Worm (Caenorhabditis elegans) whole organism, L2 larva: Measurements from ENCODE around the gene dpf-2.

Experiments
- C34F6.9 ChIP-seq: fragments of 150-350 bp; optimal IDR thresholded peaks from 2 replicates; lab custom pipeline; 2014; ENCODE audit warnings: missing biosample characterization, missing genetic modification characterization
- F13H6.1 ChIP-seq: sonication (generic microtip); optimal IDR thresholded peaks from 2 replicates; lab custom pipeline; 2016; ENCODE audit warnings: missing genetic modification characterization, missing compliant biosample characterization
- R02D3.7 ChIP-seq: fragments of 150-350 bp; optimal IDR thresholded peaks from 2 replicates; lab custom pipeline; 2014; ENCODE audit warnings: missing biosample characterization, missing genetic modification characterization
- Y55F3AM.14 ChIP-seq: fragments of 200-800 bp; sonication (Bioruptor generic); optimal IDR thresholded peaks from 2 replicates; lab custom pipeline; 2018; ENCODE audit warnings: mild to moderate bottlenecking, missing genetic modification characterization, missing compliant biosample characterization
- ZK546.5 ChIP-seq: sonication (generic microtip); optimal IDR thresholded peaks from 2 replicates; lab custom pipeline; 2017; ENCODE audit warnings: missing biosample characterization, missing genetic modification characterization
- alr-1 ChIP-seq: fragments of 150-350 bp; optimal IDR thresholded peaks from 2 replicates; lab custom pipeline; 2014; ENCODE audit warnings: missing biosample characterization, missing genetic modification characterization
- aly-2 ChIP-seq: fragments of 150-350 bp; optimal IDR thresholded peaks from 2 replicates; lab custom pipeline; 2014; ENCODE audit warnings: missing biosample characterization, missing genetic modification characterization
- ama-1 ChIP-seq: fragments of 150-350 bp; optimal IDR thresholded peaks from 2 replicates; lab custom pipeline; 2018; ENCODE audit warnings: inconsistent platforms
- blmp-1 ChIP-seq: sonication (generic microtip); optimal IDR thresholded peaks from 2 replicates; lab custom pipeline; 2017; ENCODE audit warnings: missing genetic modification characterization, mild to moderate bottlenecking, missing compliant biosample characterization, antibody characterized with exemption, moderate library complexity; ENCODE audit not compliant: insufficient read depth
- ceh-16 ChIP-seq: fragments of 150-350 bp; optimal IDR thresholded peaks from 2 replicates; lab custom pipeline; 2014; ENCODE audit warnings: missing biosample characterization, missing genetic modification characterization
- ceh-82 ChIP-seq: fragments of 150-350 bp; optimal IDR thresholded peaks from 2 replicates; lab custom pipeline; 2014; ENCODE audit warnings: missing biosample characterization, missing genetic modification characterization
- crh-2 ChIP-seq: sonication (generic microtip); optimal IDR thresholded peaks from 2 replicates; lab custom pipeline; 2017; ENCODE audit warnings: missing biosample characterization, missing genetic modification characterization
- dmd-4 ChIP-seq: sonication (generic microtip); optimal IDR thresholded peaks from 2 replicates; lab custom pipeline; 2017; ENCODE audit warnings: missing biosample characterization, missing genetic modification characterization
- egl-27 ChIP-seq: sonication (generic microtip); optimal IDR thresholded peaks from 3 replicates; lab custom pipeline; 2017; ENCODE audit warnings: missing biosample characterization, missing genetic modification reagents, missing genetic modification characterization
- elt-1 ChIP-seq: fragments of 150-350 bp; optimal IDR thresholded peaks from 2 replicates; lab custom pipeline; 2014; ENCODE audit warnings: missing biosample characterization, missing genetic modification characterization
- elt-3 ChIP-seq: sonication (generic microtip); optimal IDR thresholded peaks from 2 replicates; lab custom pipeline; 2017; ENCODE audit warnings: missing biosample characterization, missing genetic modification characterization
- fos-1 ChIP-seq: fragments of 150-350 bp; optimal IDR thresholded peaks from 2 replicates; lab custom pipeline; 2014; ENCODE audit warnings: missing biosample characterization, missing genetic modification characterization
- gmeb-1 ChIP-seq: fragments of 150-350 bp; optimal IDR thresholded peaks from 2 replicates; lab custom pipeline; 2014; ENCODE audit warnings: missing biosample characterization, missing genetic modification characterization
- lin-11 ChIP-seq: fragments of 150-350 bp; sonication (generic microtip); optimal IDR thresholded peaks from 2 replicates; lab custom pipeline; 2014; ENCODE audit warnings: missing biosample characterization, missing genetic modification characterization, inconsistent platforms, mixed read lengths
- lin-13 ChIP-seq: fragments of 150-350 bp; optimal IDR thresholded peaks from 2 replicates; lab custom pipeline; 2014; ENCODE audit warnings: missing biosample characterization, missing genetic modification reagents, missing genetic modification characterization
- lin-39 ChIP-seq: fragments of 150-350 bp; optimal IDR thresholded peaks from 2 replicates; lab custom pipeline; 2014; ENCODE audit warnings: missing biosample characterization, missing genetic modification reagents, missing genetic modification characterization
- lsy-2 ChIP-seq, 2 experiments: fragments of 150-350 bp in 1 of 2; sonication (generic microtip) in 1 of 2; optimal IDR thresholded peaks; 2 replicates each; lab custom pipeline; 2014 to 2017; ENCODE audit warnings: missing biosample characterization in 2 of 2, missing genetic modification characterization in 2 of 2
- mab-5 ChIP-seq: fragments of 150-350 bp; optimal IDR thresholded peaks from 2 replicates; lab custom pipeline; 2014; ENCODE audit warnings: missing biosample characterization, missing genetic modification characterization
- mbf-1 ChIP-seq: sonication (generic microtip); optimal IDR thresholded peaks from 2 replicates; lab custom pipeline; 2017; ENCODE audit warnings: missing biosample characterization, missing genetic modification characterization
- mdl-1 ChIP-seq, 2 experiments: fragments of 150-350 bp in 1 of 2; sonication (generic microtip) in 1 of 2; optimal IDR thresholded peaks; 2 replicates each; lab custom pipeline; 2017; ENCODE audit warnings: missing biosample characterization in 2 of 2, missing genetic modification characterization in 2 of 2
- nhr-10 ChIP-seq: sonication (generic microtip); optimal IDR thresholded peaks from 2 replicates; lab custom pipeline; 2017; ENCODE audit warnings: missing biosample characterization, missing genetic modification characterization
- nhr-11 ChIP-seq: fragments of 150-350 bp; optimal IDR thresholded peaks from 2 replicates; lab custom pipeline; 2014; ENCODE audit warnings: missing biosample characterization, missing genetic modification characterization
- nhr-12 ChIP-seq: fragments of 150-350 bp; optimal IDR thresholded peaks from 2 replicates; lab custom pipeline; 2014; ENCODE audit warnings: missing biosample characterization, missing genetic modification characterization
- nhr-129 ChIP-seq: fragments of 150-350 bp; optimal IDR thresholded peaks from 2 replicates; lab custom pipeline; 2014; ENCODE audit warnings: missing biosample characterization, missing genetic modification characterization
- nhr-21 ChIP-seq: fragments of 150-350 bp; optimal IDR thresholded peaks from 2 replicates; lab custom pipeline; 2014; ENCODE audit warnings: missing biosample characterization, missing genetic modification characterization
- nhr-23 ChIP-seq: fragments of 150-350 bp; optimal IDR thresholded peaks from 2 replicates; lab custom pipeline; 2014; ENCODE audit warnings: missing biosample characterization, missing genetic modification reagents, missing genetic modification characterization
- nhr-237 ChIP-seq: fragments of 150-350 bp; optimal IDR thresholded peaks from 2 replicates; lab custom pipeline; 2014; ENCODE audit warnings: missing biosample characterization, missing genetic modification characterization
- nhr-25 ChIP-seq: fragments of 150-350 bp; sonication (generic microtip); optimal IDR thresholded peaks from 3 replicates; lab custom pipeline; 2014; ENCODE audit warnings: missing biosample characterization, missing genetic modification characterization
- nhr-6 ChIP-seq: fragments of 150-350 bp; optimal IDR thresholded peaks from 2 replicates; lab custom pipeline; 2014; ENCODE audit warnings: missing biosample characterization, missing genetic modification characterization
- nhr-77 ChIP-seq: fragments of 150-350 bp; optimal IDR thresholded peaks from 2 replicates; lab custom pipeline; 2014; ENCODE audit warnings: missing biosample characterization, missing genetic modification characterization
- peb-1 ChIP-seq: fragments of 150-350 bp; optimal IDR thresholded peaks from 2 replicates; lab custom pipeline; 2014; ENCODE audit warnings: missing biosample characterization, missing genetic modification characterization
- sem-4 ChIP-seq: fragments of 150-350 bp; optimal IDR thresholded peaks from 2 replicates; lab custom pipeline; 2014; ENCODE audit warnings: missing biosample characterization, missing genetic modification reagents, missing genetic modification characterization
- skn-1 ChIP-seq: sonication (generic microtip); optimal IDR thresholded peaks from 2 replicates; lab custom pipeline; 2017; ENCODE audit warnings: missing biosample characterization, missing genetic modification characterization
- sma-3 ChIP-seq: sonication (generic microtip); optimal IDR thresholded peaks from 2 replicates; lab custom pipeline; 2016; ENCODE audit warnings: missing genetic modification reagents, missing genetic modification characterization, missing compliant biosample characterization
- sma-9 ChIP-seq, 2 experiments: fragments of 150-350 bp in 1 of 2; sonication (generic microtip) in 1 of 2; optimal IDR thresholded peaks; 2 replicates each; lab custom pipeline; 2014 to 2016; ENCODE audit warnings: missing genetic modification characterization in 2 of 2, mild to moderate bottlenecking in 1 of 2, missing biosample characterization in 1 of 2, missing compliant biosample characterization in 1 of 2, missing genetic modification reagents in 1 of 2, moderate library complexity in 1 of 2
- snpc-4 ChIP-seq: fragments of 150-350 bp; optimal IDR thresholded peaks from 2 replicates; lab custom pipeline; 2014; ENCODE audit warnings: missing biosample characterization, missing genetic modification characterization
- unc-39 ChIP-seq: fragments of 150-350 bp; optimal IDR thresholded peaks from 2 replicates; lab custom pipeline; 2014; ENCODE audit warnings: missing biosample characterization, missing genetic modification characterization
- unc-55 ChIP-seq: fragments of 150-350 bp; sonication (generic microtip); optimal IDR thresholded peaks from 3 replicates; lab custom pipeline; 2014; ENCODE audit warnings: missing biosample characterization, missing genetic modification reagents, missing genetic modification characterization
- unc-62 ChIP-seq: fragments of 150-350 bp; optimal IDR thresholded peaks from 2 replicates; lab custom pipeline; 2014; ENCODE audit warnings: missing biosample characterization, missing genetic modification reagents, missing genetic modification characterization
- zag-1 ChIP-seq: fragments of 150-350 bp; optimal IDR thresholded peaks from 2 replicates; lab custom pipeline; 2014; ENCODE audit warnings: missing biosample characterization, missing genetic modification characterization
- ztf-1 ChIP-seq: fragments of 200-800 bp; sonication (Bioruptor generic); conservative IDR thresholded peaks from 2 replicates; pipeline ENCODE4 v1.3.6; 2022; ENCODE audit warnings: missing genetic modification characterization, missing compliant biosample characterization
- ztf-11 ChIP-seq: sonication (generic microtip); optimal IDR thresholded peaks from 2 replicates; lab custom pipeline; 2017; ENCODE audit warnings: missing biosample characterization, missing genetic modification characterization
- ztf-4 ChIP-seq: fragments of 150-350 bp; optimal IDR thresholded peaks from 2 replicates; lab custom pipeline; 2014; ENCODE audit warnings: missing biosample characterization, missing genetic modification characterization

The dpf-2 gene

ce11 chrX:14851904-14852303, 20.3 kb downstream of the dpf-2 start:
- TF ChIP-seq snpc-4 (tag; lab: Kevin White, UChicago) (no peak), aly-2 (tag; lab: Kevin White, UChicago) (no peak), C34F6.9 (tag; lab: Kevin White, UChicago) (no peak), fos-1 (tag; lab: Kevin White, UChicago) (no peak), lsy-2 (tag; optimal IDR thresholded peaks at IDR 0.05; lab: Kevin White, UChicago) (no peak), ceh-16 (tag; lab: Kevin White, UChicago) (no peak), elt-3 (no peak), ama-1 (lab: Kevin White, UChicago) (no peak), lin-39 (no peak), nhr-21 (no peak)

DNA sequence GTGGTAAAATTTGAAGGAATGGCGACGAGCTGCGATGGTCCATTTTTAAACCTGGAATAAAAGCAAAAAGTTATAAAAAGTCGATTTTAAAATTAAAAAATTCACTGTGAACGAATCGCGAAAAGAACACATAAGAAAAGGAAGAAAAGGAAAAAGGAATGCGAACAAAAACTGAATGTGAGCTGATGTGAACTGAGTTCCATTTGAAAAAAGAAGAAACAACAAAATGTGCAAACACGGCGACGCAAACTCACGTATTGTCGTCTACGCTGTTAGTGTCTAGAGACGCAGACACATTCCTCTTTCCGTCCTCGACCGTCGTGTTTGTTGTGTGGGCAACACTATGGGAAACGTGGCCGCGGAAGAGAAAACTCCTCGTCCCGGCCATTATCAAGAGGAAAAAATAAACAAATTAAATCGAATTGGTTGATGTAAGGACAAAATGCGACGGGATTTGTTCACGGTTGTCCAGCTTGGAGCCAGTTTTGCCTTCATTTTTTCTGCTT, 22.1 kb downstream of the dpf-2 start, which contains the start of the genes C27C12.1 and C27C12.4:
Gene C27C12.1 (minus strand): TSS at position 51 of the 506 bp plus-strand sequence.
Gene C27C12.4 (plus strand): TSS at position 375 of the 506 bp plus-strand sequence.
- TF ChIP-seq sma-9 (GFP tag; optimal IDR thresholded peaks at IDR 0.05; lab: Kevin White, UChicago) (peak; percentile 90), sma-9 (tag; optimal IDR thresholded peaks at IDR 0.05; lab: Kevin White, UChicago) (no peak), egl-27 (peak; percentile 79), ztf-11 (no peak), lin-39 (no peak), lsy-2 (tag; optimal IDR thresholded peaks at IDR 0.05; lab: Kevin White, UChicago) (peak; percentile 64 to 89), F13H6.1 (tag; lab: Kevin White, UChicago) (peak; percentile 92), peb-1 (tag; lab: Kevin White, UChicago) (no peak), gmeb-1 (tag; lab: Kevin White, UChicago) (peak; percentile 83), dmd-4 (tag; lab: Kevin White, UChicago) (no peak), nhr-237 (tag; lab: Kevin White, UChicago) (no peak), alr-1 (tag; lab: Kevin White, UChicago) (no peak), nhr-77 (tag; lab: Kevin White, UChicago) (peak; percentile 43), unc-62 (GFP tag; lab: Kevin White, UChicago) (no peak), ama-1 (lab: Kevin White, UChicago) (no peak), sma-3 (GFP tag; lab: Kevin White, UChicago) (peak; percentile 87), elt-3 (no peak), R02D3.7 (tag; lab: Kevin White, UChicago) (peak; percentile 11), ceh-16 (tag; lab: Kevin White, UChicago) (peak; percentile 73), Y55F3AM.14 (GFP tag; lab: Kevin White, UChicago) (peak; percentile 44), ztf-4 (tag; lab: Kevin White, UChicago) (peak; percentile 89), nhr-21 (peak; percentile 85), unc-55 (GFP tag; lab: Kevin White, UChicago) (peak; percentile 96), ztf-1 (GFP tag; lab: Robert Waterston, UW) (no peak), zag-1 (peak; percentile 81), ceh-82 (tag; lab: Kevin White, UChicago) (peak; percentile 36), nhr-10 (tag; lab: Kevin White, UChicago) (no peak), blmp-1 (tag; lab: Kevin White, UChicago) (peak; percentile 69), nhr-12 (tag; lab: Kevin White, UChicago) (no peak), elt-1 (tag; lab: Kevin White, UChicago) (no peak), snpc-4 (tag; lab: Kevin White, UChicago) (peak; percentile 70), mab-5 (tag; lab: Kevin White, UChicago) (peak; percentile 82), nhr-23 (tag; lab: Kevin White, UChicago) (no peak), ZK546.5 (tag; lab: Kevin White, UChicago) (no peak), nhr-6 (tag; lab: Kevin White, UChicago) (peak; percentile 70), nhr-11 (tag; lab: Kevin White, UChicago) (no peak), unc-39 (no peak), aly-2 (tag; lab: Kevin White, UChicago) (no peak), nhr-25 (tag; lab: Kevin White, UChicago) (no peak), mbf-1 (no peak), mdl-1 (tag; optimal IDR thresholded peaks at IDR 0.05; lab: Kevin White, UChicago) (peak; percentile 19 to 61), crh-2 (tag; lab: Kevin White, UChicago) (peak; percentile 92), lin-11 (tag; lab: Kevin White, UChicago) (peak; percentile 89), skn-1 (tag; lab: Kevin White, UChicago) (peak; percentile 91), fos-1 (tag; lab: Kevin White, UChicago) (peak; percentile 74), nhr-129 (peak; percentile 93), C34F6.9 (tag; lab: Kevin White, UChicago) (peak; percentile 91), lin-13 (GFP tag; lab: Kevin White, UChicago) (peak; percentile 89), sem-4 (tag; lab: Kevin White, UChicago) (peak; percentile 83)
